Worm (Caenorhabditis elegans) whole organism, midembryonic: ENCODE results near the gene mca-1.

Source experiments
- T22C8.4 ChIP-seq: fragments of 200-800 bp; sonication (Bioruptor generic); IDR thresholded peaks from 2 replicates; pipeline ENCODE4 v1.3.6; 2022; ENCODE audit warnings: missing genetic modification characterization, missing compliant biosample characterization
- cog-1 ChIP-seq: sonication (generic microtip); optimal IDR thresholded peaks from 2 replicates; lab custom pipeline; 2016; ENCODE audit warnings: missing genetic modification characterization, missing compliant biosample characterization
- flt-1 ChIP-seq: fragments of 200-800 bp; sonication (Bioruptor generic); IDR thresholded peaks from 2 replicates; pipeline ENCODE4 v1.3.6; 2022; ENCODE audit warnings: missing genetic modification characterization, missing compliant biosample characterization
- klf-2 ChIP-seq: fragments of 200-800 bp; sonication (Bioruptor generic); conservative IDR thresholded peaks from 2 replicates; pipeline ENCODE4 v1.3.6; 2022; ENCODE audit warnings: missing genetic modification reagents, missing genetic modification characterization, missing compliant biosample characterization
- med-1 ChIP-seq: sonication (generic microtip); optimal IDR thresholded peaks from 2 replicates; lab custom pipeline; 2017; ENCODE audit warnings: missing genetic modification characterization, mild to moderate bottlenecking, missing compliant biosample characterization, antibody characterized with exemption, missing genetic modification reagents; ENCODE audit not compliant: insufficient read depth
- ref-1 ChIP-seq: fragments of 200-800 bp; sonication (Bioruptor generic); conservative IDR thresholded peaks from 2 replicates; pipeline ENCODE4 v1.3.6; 2022; ENCODE audit warnings: missing genetic modification reagents, missing genetic modification characterization, missing compliant biosample characterization
- tab-1 ChIP-seq: fragments of 200-800 bp; sonication (Bioruptor generic); IDR thresholded peaks from 2 replicates; pipeline ENCODE4 v1.3.6; 2022; ENCODE audit warnings: missing genetic modification characterization, missing compliant biosample characterization
- ztf-23 ChIP-seq: fragments of 200-800 bp; sonication (Bioruptor generic); IDR thresholded peaks from 2 replicates; pipeline ENCODE4 v1.3.6; 2022; ENCODE audit warnings: missing genetic modification reagents, missing genetic modification characterization, missing compliant biosample characterization
- ztf-29 ChIP-seq: fragments of 200-800 bp; sonication (Bioruptor generic); IDR thresholded peaks from 2 replicates; pipeline ENCODE4 v1.3.6; 2022; ENCODE audit warnings: missing genetic modification reagents, missing genetic modification characterization, missing compliant biosample characterization

mca-1 gene

ce11 chrIV:9634848-9635247 is at the start of gene mca-1:
Gene mca-1, minus strand, starts transcription at chrIV:9634948.
- TF ChIP-seq cog-1 (tag; lab: Kevin White, UChicago) = no peak
- no peak for TF ChIP-seq flt-1 (GFP tag; lab: Robert Waterston, UW)
- TF ChIP-seq med-1 = no peak
- TF ChIP-seq ztf-29 = no peak
- TF ChIP-seq ref-1 (GFP tag; lab: Robert Waterston, UW) = no peak
- TF ChIP-seq ztf-23 (GFP tag; lab: Robert Waterston, UW) = no peak

ce11 chrIV:9683433-9683832 is 48.7 kb upstream of the mca-1 start, which contains the start of the genes htas-1 and ZK1251.3:
Gene htas-1, minus strand, starts transcription at chrIV:9683533.
Gene ZK1251.3, plus strand, starts transcription at chrIV:9683658.
- no peak for TF ChIP-seq med-1
- no peak for TF ChIP-seq cog-1 (tag; lab: Kevin White, UChicago)
- TF ChIP-seq tab-1 (GFP tag; lab: Robert Waterston, UW) = no peak
- no peak for TF ChIP-seq flt-1 (GFP tag; lab: Robert Waterston, UW)
- no peak for TF ChIP-seq T22C8.4 (GFP tag; lab: Robert Waterston, UW)
- no peak for TF ChIP-seq ztf-29
- TF ChIP-seq ztf-23 (GFP tag; lab: Robert Waterston, UW) = no peak
- TF ChIP-seq ref-1 (GFP tag; lab: Robert Waterston, UW) = no peak
- TF ChIP-seq klf-2 = no peak

ce11 chrIV:9682514-9682913 is 47.8 kb upstream of the mca-1 start, which contains the start of gene ins-7:
Gene ins-7, minus strand, starts transcription at chrIV:9682845.
- no peak for TF ChIP-seq flt-1 (GFP tag; lab: Robert Waterston, UW)
- TF ChIP-seq klf-2 = no peak
- TF ChIP-seq tab-1 (GFP tag; lab: Robert Waterston, UW) = no peak
- TF ChIP-seq ztf-29 = no peak
- TF ChIP-seq cog-1 (tag; lab: Kevin White, UChicago) = no peak
- no peak for TF ChIP-seq ref-1 (GFP tag; lab: Robert Waterston, UW)
- no peak for TF ChIP-seq med-1
- no peak for TF ChIP-seq T22C8.4 (GFP tag; lab: Robert Waterston, UW)
- TF ChIP-seq ztf-23 (GFP tag; lab: Robert Waterston, UW) = no peak

ce11 chrIV:9680841-9681240 is 46.1 kb upstream of the mca-1 start, which contains the start of gene ins-8:
Gene ins-8, minus strand, starts transcription at chrIV:9680941.
- TF ChIP-seq cog-1 (tag; lab: Kevin White, UChicago) (no peak), ztf-29 (no peak), klf-2 (no peak), ztf-23 (GFP tag; lab: Robert Waterston, UW) (no peak), T22C8.4 (GFP tag; lab: Robert Waterston, UW) (no peak), med-1 (no peak), tab-1 (GFP tag; lab: Robert Waterston, UW) (no peak), ref-1 (GFP tag; lab: Robert Waterston, UW) (no peak), flt-1 (GFP tag; lab: Robert Waterston, UW) (no peak)

- TF ChIP-seq med-1 (no peak), ref-1 (GFP tag; lab: Robert Waterston, UW) (no peak), T22C8.4 (GFP tag; lab: Robert Waterston, UW) (no peak), ztf-23 (GFP tag; lab: Robert Waterston, UW) (no peak), ztf-29 (no peak), cog-1 (tag; lab: Kevin White, UChicago) (no peak), tab-1 (GFP tag; lab: Robert Waterston, UW) (no peak), klf-2 (no peak), flt-1 (GFP tag; lab: Robert Waterston, UW) (no peak)
Observed at ce11 chrIV:9679296-9679695, 44.5 kb upstream of the mca-1 start.

ce11 chrIV:9678007-9678406 is 43.3 kb upstream of the mca-1 start:
- no peak for TF ChIP-seq klf-2
- no peak for TF ChIP-seq T22C8.4 (GFP tag; lab: Robert Waterston, UW)
- no peak for TF ChIP-seq cog-1 (tag; lab: Kevin White, UChicago)
- TF ChIP-seq tab-1 (GFP tag; lab: Robert Waterston, UW) = no peak
- TF ChIP-seq ztf-23 (GFP tag; lab: Robert Waterston, UW) = no peak
- no peak for TF ChIP-seq ztf-29
- TF ChIP-seq med-1 = no peak

ce11 chrIV:9677226-9677992 is 42.7 kb upstream of the mca-1 start:
- TF ChIP-seq ref-1 (GFP tag; lab: Robert Waterston, UW) = no peak
- no peak for TF ChIP-seq klf-2
- TF ChIP-seq tab-1 (GFP tag; lab: Robert Waterston, UW) = no peak
- TF ChIP-seq cog-1 (tag; lab: Kevin White, UChicago) = no peak
- TF ChIP-seq med-1 = no peak
- TF ChIP-seq ztf-29 = no peak
- TF ChIP-seq T22C8.4 (GFP tag; lab: Robert Waterston, UW) = no peak
- TF ChIP-seq flt-1 (GFP tag; lab: Robert Waterston, UW) = no peak
- TF ChIP-seq ztf-23 (GFP tag; lab: Robert Waterston, UW) = no peak

- TF ChIP-seq klf-2 (no peak), ztf-23 (GFP tag; lab: Robert Waterston, UW) (no peak), ztf-29 (no peak), ref-1 (GFP tag; lab: Robert Waterston, UW) (no peak), tab-1 (GFP tag; lab: Robert Waterston, UW) (no peak), med-1 (no peak), cog-1 (tag; lab: Kevin White, UChicago) (no peak), flt-1 (GFP tag; lab: Robert Waterston, UW) (no peak), T22C8.4 (GFP tag; lab: Robert Waterston, UW) (no peak)
Observed at ce11 chrIV:9676535-9676934, 41.8 kb upstream of the mca-1 start.

ce11 chrIV:9675572-9675971 is 40.8 kb upstream of the mca-1 start, which contains the start of gene nhr-34:
Gene nhr-34, minus strand, starts transcription at chrIV:9675672.
- TF ChIP-seq med-1 (no peak), tab-1 (GFP tag; lab: Robert Waterston, UW) (no peak), cog-1 (tag; lab: Kevin White, UChicago) (no peak), ztf-23 (GFP tag; lab: Robert Waterston, UW) (no peak), klf-2 (no peak), ref-1 (GFP tag; lab: Robert Waterston, UW) (no peak), flt-1 (GFP tag; lab: Robert Waterston, UW) (no peak), T22C8.4 (GFP tag; lab: Robert Waterston, UW) (no peak), ztf-29 (no peak)
